Worm (Caenorhabditis elegans): Measurements from ENCODE around the gene F17C11.22.
A peak's percentile ranks its signal among the peaks of the same experiment; 100 is the strongest.

The F17C11.22 gene

ce11 chrV:10998797-10999196, 28.8 kb upstream of the F17C11.22 start, which contains the start of gene F53B7.7:
Gene F53B7.7 (plus strand): TSS chrV:10999097.
- no peak for TF ChIP-seq aly-2 (tag; optimal IDR thresholded peaks at IDR 0.05)
- no peak for TF ChIP-seq nhr-25 (tag; optimal IDR thresholded peaks at IDR 0.05; ENCODE audit: borderline replicate concordance, insufficient read depth)
- TF ChIP-seq saeg-2 (GFP tag; IDR thresholded peaks at IDR 0.05) = no peak
- TF ChIP-seq mes-2 (tag; optimal IDR thresholded peaks at IDR 0.05; ENCODE audit: poor library complexity, severe bottlenecking) = no peak
- no peak for TF ChIP-seq madf-5 (GFP tag; IDR thresholded peaks at IDR 0.05)

- no peak for TF ChIP-seq Y5F2A.4 (GFP tag; optimal IDR thresholded peaks at IDR 0.05)
- no peak for TF ChIP-seq mes-2 (tag; optimal IDR thresholded peaks at IDR 0.05; ENCODE audit: poor library complexity, severe bottlenecking)
- TF ChIP-seq ces-1 (GFP tag; optimal IDR thresholded peaks at IDR 0.05) = no peak
- no peak for TF ChIP-seq zfp-2 (tag; optimal IDR thresholded peaks at IDR 0.05)
- TF ChIP-seq daf-8 (GFP tag; IDR thresholded peaks at IDR 0.05) = no peak
- no peak for TF ChIP-seq hlh-30 (tag; optimal IDR thresholded peaks at IDR 0.05; ENCODE audit: insufficient read depth)
- TF ChIP-seq nhr-28 (tag; optimal IDR thresholded peaks at IDR 0.05) = no peak
- TF ChIP-seq fos-1 (tag; optimal IDR thresholded peaks at IDR 0.05) = no peak
- no peak for TF ChIP-seq hlh-11 (tag; optimal IDR thresholded peaks at IDR 0.05)
- TF ChIP-seq ceh-44 (GFP tag; IDR thresholded peaks at IDR 0.05) = no peak
- TF ChIP-seq daf-12 (tag; optimal IDR thresholded peaks at IDR 0.05) = no peak
- no peak for TF ChIP-seq nhr-237 (tag; optimal IDR thresholded peaks at IDR 0.05)
- TF ChIP-seq ceh-62 (tag; optimal IDR thresholded peaks at IDR 0.05) = no peak
- no peak for TF ChIP-seq unc-39 (tag; optimal IDR thresholded peaks at IDR 0.05)
- no peak for TF ChIP-seq tra-1 (GFP tag; IDR thresholded peaks at IDR 0.05)
- TF ChIP-seq mep-1 (tag; optimal IDR thresholded peaks at IDR 0.05) = no peak
- no peak for TF ChIP-seq nhr-25 (tag; optimal IDR thresholded peaks at IDR 0.05; ENCODE audit: borderline replicate concordance, insufficient read depth)
- TF ChIP-seq F37D6.2 (tag; optimal IDR thresholded peaks at IDR 0.05) = no peak
Measured at ce11 chrV:10991789-10992188, 21.8 kb upstream of the F17C11.22 start, which contains the start of gene frpr-9. Gene frpr-9 (plus strand): TSS chrV:10992089.

ce11 chrV:10981113-10981512, 11.1 kb upstream of the F17C11.22 start, which contains the start of gene fig-1:
Gene fig-1 (minus strand): TSS chrV:10981213.
- no peak for TF ChIP-seq nhr-76 (tag; optimal IDR thresholded peaks at IDR 0.05)
- TF ChIP-seq gei-8 (GFP tag; optimal IDR thresholded peaks at IDR 0.05) = no peak
- TF ChIP-seq lin-1 (GFP tag; IDR thresholded peaks at IDR 0.05) = no peak
- no peak for TF ChIP-seq ztf-7 (tag; optimal IDR thresholded peaks at IDR 0.05)
- TF ChIP-seq mep-1 (tag; optimal IDR thresholded peaks at IDR 0.05) = no peak
- TF ChIP-seq ceh-28 (tag; optimal IDR thresholded peaks at IDR 0.05) = no peak

- TF ChIP-seq tra-1 (GFP tag; IDR thresholded peaks at IDR 0.05) = no peak
- no peak for TF ChIP-seq egl-27 (tag; optimal IDR thresholded peaks at IDR 0.05)
- TF ChIP-seq unc-62 (GFP tag; optimal IDR thresholded peaks at IDR 0.05 in 1 of 2) = peak in 1 of 2 experiments; percentile 91
- TF ChIP-seq unc-62 (tag; optimal IDR thresholded peaks at IDR 0.05) = no peak
- TF ChIP-seq dpl-1 (GFP tag; optimal IDR thresholded peaks at IDR 0.05) = no peak
- TF ChIP-seq mep-1 (tag; optimal IDR thresholded peaks at IDR 0.05) = no peak
Measured at ce11 chrV:10975091-10975490, 5.1 kb upstream of the F17C11.22 start.

- TF ChIP-seq lin-39 (tag; optimal IDR thresholded peaks at IDR 0.05) (no peak), lir-3 (tag; optimal IDR thresholded peaks at IDR 0.05) (no peak), nhr-111 (GFP tag; optimal IDR thresholded peaks at IDR 0.05) (no peak), lim-7 (GFP tag; IDR thresholded peaks at IDR 0.05) (no peak), lin-1 (GFP tag; IDR thresholded peaks at IDR 0.05) (no peak), ceh-20 (GFP tag; IDR thresholded peaks at IDR 0.05) (no peak), nhr-11 (tag; optimal IDR thresholded peaks at IDR 0.05) (no peak), ZK337.2 (GFP tag; IDR thresholded peaks at IDR 0.05) (no peak), rbr-2 (tag; optimal IDR thresholded peaks at IDR 0.05) (no peak), aly-2 (tag; optimal IDR thresholded peaks at IDR 0.05) (no peak), daf-12 (tag; optimal IDR thresholded peaks at IDR 0.05) (no peak)
Measured at ce11 chrV:10970930-10971329, 960 bp upstream of the F17C11.22 start.

Data from whole organism, L4 larva.